Worm (Caenorhabditis elegans) whole organism, midembryonic: ENCODE results near the gene metl-9.

ENCODE experiments used
- flt-1 ChIP-seq: fragments of 200-800 bp; sonication (Bioruptor generic); IDR thresholded peaks from 2 replicates; pipeline ENCODE4 v1.3.6; 2022; ENCODE audit warnings: missing genetic modification characterization, missing compliant biosample characterization
- ref-1 ChIP-seq: fragments of 200-800 bp; sonication (Bioruptor generic); conservative IDR thresholded peaks from 2 replicates; pipeline ENCODE4 v1.3.6; 2022; ENCODE audit warnings: missing genetic modification reagents, missing genetic modification characterization, missing compliant biosample characterization

- TF ChIP-seq flt-1 (GFP tag; lab: Robert Waterston, UW): no peak
- no peak for TF ChIP-seq ref-1 (GFP tag; lab: Robert Waterston, UW)
Measured at ce11 chrX:5208831-5209230, 29.9 kb upstream of the metl-9 start.
